Fruit fly (Drosophila melanogaster): Measurements from ENCODE around the gene CG13738.
A peak's percentile ranks its signal among the peaks of the same experiment; 100 is the strongest.

Gene CG13738

dm6 chr3L:13938470-13939150 lies 34.7 kb downstream of the CG13738 start (continued):
- TF ChIP-seq Doc3 (GFP tag; IDR thresholded peaks at IDR 0.05; ENCODE audit: partially characterized antibody), result no peak
- TF ChIP-seq dm (GFP tag; optimal IDR thresholded peaks at IDR 0.05), result peak; percentile 77
- no peak for TF ChIP-seq hb (GFP tag; IDR thresholded peaks at IDR 0.05; ENCODE audit: partially characterized antibody)
- TF ChIP-seq grau (tag; optimal IDR thresholded peaks at IDR 0.05), result peak; percentile 91
- peak; percentile 87 for TF ChIP-seq Max (GFP tag; optimal IDR thresholded peaks at IDR 0.05)
- peak; percentile 91 for TF ChIP-seq fu2 (GFP tag; optimal IDR thresholded peaks at IDR 0.05)
- TF ChIP-seq Doc2 (GFP tag; IDR thresholded peaks at IDR 0.05), result no peak
- peak; percentile 81; the same call in 1 of the 2 replicates for TF ChIP-seq Drgx (GFP tag; IDR thresholded peaks at IDR 0.05)
- TF ChIP-seq PHDP (tag; optimal IDR thresholded peaks at IDR 0.05), result peak; percentile 86
- TF ChIP-seq Jarid2 (GFP tag; optimal IDR thresholded peaks at IDR 0.05), result no peak
- TF ChIP-seq D (optimal IDR thresholded peaks at IDR 0.05), result no peak
- TF ChIP-seq D (GFP tag; optimal IDR thresholded peaks at IDR 0.05), result peak; percentile 91
- peak; percentile 67 for TF ChIP-seq Dek (tag; optimal IDR thresholded peaks at IDR 0.05)
- peak; percentile 71 for TF ChIP-seq CG6654 (GFP tag; optimal IDR thresholded peaks at IDR 0.05)
- TF ChIP-seq kay (GFP tag; optimal IDR thresholded peaks at IDR 0.05), result peak; percentile 68
- TF ChIP-seq dan (GFP tag; IDR thresholded peaks at IDR 0.05), result no peak
- peak; percentile 64 for TF ChIP-seq CG12299 (tag; optimal IDR thresholded peaks at IDR 0.05)
- peak; percentile 78 for TF ChIP-seq disco-r (GFP tag; optimal IDR thresholded peaks at IDR 0.05)
- peak; percentile 58 for TF ChIP-seq Vsx1 (GFP tag; optimal IDR thresholded peaks at IDR 0.05)
- TF ChIP-seq ssp (GFP tag; IDR thresholded peaks at IDR 0.05), result peak; percentile 60; the same call in 1 of the 2 replicates
- TF ChIP-seq CG12659 (GFP tag; optimal IDR thresholded peaks at IDR 0.05), result peak; percentile 96
- TF ChIP-seq CG11560 (tag; IDR thresholded peaks at IDR 0.05), result peak; percentile 64; the same call in 2 of the 3 replicates
- TF ChIP-seq vfl (GFP tag; optimal IDR thresholded peaks at IDR 0.05), result peak; percentile 69
- TF ChIP-seq kah (GFP tag; optimal IDR thresholded peaks at IDR 0.05), result peak; percentile 79
- peak; percentile 87 for TF ChIP-seq CG1602 (GFP tag; optimal IDR thresholded peaks at IDR 0.05)
- TF ChIP-seq Gsc (GFP tag; IDR thresholded peaks at IDR 0.05), result no peak
- peak; percentile 90 for TF ChIP-seq Xbp1 (GFP tag; optimal IDR thresholded peaks at IDR 0.05)
- peak; percentile 36 for TF ChIP-seq Hey (tag; optimal IDR thresholded peaks at IDR 0.05)
- TF ChIP-seq CG31224 (GFP tag; IDR thresholded peaks at IDR 0.05), result peak; percentile 72
- no peak for TF ChIP-seq CG14860 (GFP tag; IDR thresholded peaks at IDR 0.05; ENCODE audit: partially characterized antibody)
- TF ChIP-seq eve (GFP tag; optimal IDR thresholded peaks at IDR 0.05), result no peak
- peak; percentile 97 for TF ChIP-seq CG3163 (GFP tag; optimal IDR thresholded peaks at IDR 0.05)
- peak; percentile 81 for TF ChIP-seq nom (GFP tag; optimal IDR thresholded peaks at IDR 0.05)
- no peak for TF ChIP-seq rib (GFP tag; IDR thresholded peaks at IDR 0.05)
- peak; percentile 70 for TF ChIP-seq CG4404 (GFP tag; IDR thresholded peaks at IDR 0.05)
- TF ChIP-seq CG15601 (tag; optimal IDR thresholded peaks at IDR 0.05), result peak; percentile 83
- TF ChIP-seq fd64A (GFP tag; optimal IDR thresholded peaks at IDR 0.05), result peak; percentile 54
- TF ChIP-seq stc (GFP tag; IDR thresholded peaks at IDR 0.05), result peak; percentile 68
- TF ChIP-seq CG7271 (tag; optimal IDR thresholded peaks at IDR 0.05), result no peak
- TF ChIP-seq gt (GFP tag; IDR thresholded peaks at IDR 0.05), result no peak
- peak; percentile 27 for TF ChIP-seq CG10565 (GFP tag; optimal IDR thresholded peaks at IDR 0.05)
- peak; percentile 71 for TF ChIP-seq trh (GFP tag; optimal IDR thresholded peaks at IDR 0.05)
- peak; percentile 86 for TF ChIP-seq lmd (GFP tag; IDR thresholded peaks at IDR 0.05)
- TF ChIP-seq pum (GFP tag; optimal IDR thresholded peaks at IDR 0.05), result peak; percentile 86
- TF ChIP-seq CG12769 (tag; optimal IDR thresholded peaks at IDR 0.05), result peak; percentile 78
- TF ChIP-seq luna (GFP tag; optimal IDR thresholded peaks at IDR 0.05), result peak; percentile 85
- peak; percentile 73 for TF ChIP-seq CG18764 (GFP tag; optimal IDR thresholded peaks at IDR 0.05)
- peak in 1 of 2 experiments; percentile 65 for TF ChIP-seq insv (GFP tag; optimal IDR thresholded peaks at IDR 0.05)
- no peak for TF ChIP-seq pros (GFP tag; optimal IDR thresholded peaks at IDR 0.05)

Data from whole organism, embryonic.